Worm (Caenorhabditis elegans) whole organism, late embryonic: ENCODE data around the gene C43D7.4.

ENCODE experiments used
- C08G9.2 ChIP-seq: sonication (generic microtip); optimal IDR thresholded peaks from 2 replicates; lab custom pipeline; 2016; ENCODE audit warnings: mild to moderate bottlenecking, missing genetic modification characterization, moderate library complexity, missing compliant biosample characterization
- ama-1 ChIP-seq: fragments of 150-350 bp; optimal IDR thresholded peaks from 2 replicates; lab custom pipeline; 2014
- fax-1 ChIP-seq: sonication (generic microtip); optimal IDR thresholded peaks from 2 replicates; lab custom pipeline; 2016; ENCODE audit warnings: missing genotype, missing genetic modification characterization, missing compliant biosample characterization
- fkh-10 ChIP-seq: fragments of 150-350 bp; optimal IDR thresholded peaks from 2 replicates; lab custom pipeline; 2014; ENCODE audit warnings: missing biosample characterization, missing genetic modification reagents, missing genetic modification characterization
- hlh-13 ChIP-seq: fragments of 200-800 bp; sonication (Bioruptor generic); optimal IDR thresholded peaks from 2 replicates; lab custom pipeline; 2018; ENCODE audit warnings: mild to moderate bottlenecking, missing genetic modification characterization, missing compliant biosample characterization
- lin-11 ChIP-seq: fragments of 200-800 bp; sonication (Bioruptor generic); optimal IDR thresholded peaks from 2 replicates; lab custom pipeline; 2018; ENCODE audit warnings: mild to moderate bottlenecking, missing genetic modification characterization, missing compliant biosample characterization
- mec-3 ChIP-seq: sonication (generic microtip); optimal IDR thresholded peaks from 2 replicates; lab custom pipeline; 2016; ENCODE audit warnings: borderline replicate concordance, missing genetic modification characterization, missing compliant biosample characterization
- nfya-1 ChIP-seq: sonication (generic microtip); optimal IDR thresholded peaks from 2 replicates; lab custom pipeline; 2017; ENCODE audit warnings: missing genetic modification characterization, mild to moderate bottlenecking, missing compliant biosample characterization, antibody characterized with exemption, moderate library complexity
- pag-3 ChIP-seq: sonication (generic microtip); optimal IDR thresholded peaks from 2 replicates; lab custom pipeline; 2016; ENCODE audit warnings: missing compliant biosample characterization, missing genetic modification characterization, borderline replicate concordance

ce11 chrV:19356717-19357116 is 34.4 kb upstream of the C43D7.4 start:
- no peak for TF ChIP-seq pag-3 (tag; lab: Kevin White, UChicago)
- no peak for TF ChIP-seq lin-11 (tag; lab: Kevin White, UChicago)
- TF ChIP-seq fax-1 (tag; lab: Kevin White, UChicago): no peak
- TF ChIP-seq hlh-13 (GFP tag; lab: Kevin White, UChicago): no peak
- no peak for TF ChIP-seq C08G9.2 (tag; lab: Kevin White, UChicago)
- no peak for TF ChIP-seq nfya-1 (tag; lab: Kevin White, UChicago)
- no peak for TF ChIP-seq fkh-10 (GFP tag; lab: Kevin White, UChicago)
- no peak for TF ChIP-seq ama-1 (lab: Kevin White, UChicago)
- TF ChIP-seq mec-3 (tag; lab: Kevin White, UChicago): no peak
